Worm (Caenorhabditis elegans) whole organism, young adult: ENCODE measurements around the gene fust-1.

Experiments
- T07F8.4 ChIP-seq: sonication (generic microtip); optimal IDR thresholded peaks from 2 replicates; lab custom pipeline; 2016; ENCODE audit warnings: mild to moderate bottlenecking, missing genetic modification characterization, moderate library complexity, missing compliant biosample characterization
- Y53F4B.3 ChIP-seq: fragments of 200-800 bp; sonication (Bioruptor generic); IDR thresholded peaks from 2 replicates; pipeline ENCODE4 v1.3.6; 2022; ENCODE audit warnings: missing genetic modification reagents, missing genetic modification characterization, missing compliant biosample characterization
- bed-2 ChIP-seq: fragments of 200-800 bp; sonication (Bioruptor generic); IDR thresholded peaks from 2 replicates; pipeline ENCODE4 v1.3.6; 2022; ENCODE audit warnings: missing genetic modification reagents, missing genetic modification characterization, missing compliant biosample characterization
- ceh-100 ChIP-seq: fragments of 200-800 bp; sonication (Bioruptor generic); IDR thresholded peaks from 2 replicates; pipeline ENCODE4 v1.3.6; 2022; ENCODE audit warnings: missing genetic modification reagents, missing genetic modification characterization, missing compliant biosample characterization
- efl-1 ChIP-seq: fragments of 150-350 bp; optimal IDR thresholded peaks from 2 replicates; lab custom pipeline; 2014; ENCODE audit warnings: missing biosample characterization, missing genetic modification reagents, missing genetic modification characterization
- fkh-3 ChIP-seq: sonication (generic microtip); optimal IDR thresholded peaks from 2 replicates; lab custom pipeline; 2016; ENCODE audit warnings: mild to moderate bottlenecking, missing genetic modification characterization, missing compliant biosample characterization
- hlh-26 ChIP-seq: fragments of 200-800 bp; sonication (Bioruptor generic); conservative IDR thresholded peaks from 2 replicates; pipeline ENCODE4 v1.3.6; 2022; ENCODE audit warnings: missing genetic modification reagents, missing genetic modification characterization, missing compliant biosample characterization
- hmg-1.2 ChIP-seq: fragments of 200-800 bp; sonication (Bioruptor generic); IDR thresholded peaks from 2 replicates; pipeline ENCODE4 v1.3.6; 2022; ENCODE audit warnings: missing genetic modification reagents, missing genetic modification characterization, missing compliant biosample characterization
- let-526 ChIP-seq: fragments of 200-800 bp; sonication (Bioruptor generic); IDR thresholded peaks from 2 replicates; pipeline ENCODE4 v1.3.6; 2022; ENCODE audit warnings: missing genetic modification reagents, missing genetic modification characterization, missing compliant biosample characterization
- nfya-1 ChIP-seq: sonication (generic microtip); optimal IDR thresholded peaks from 2 replicates; lab custom pipeline; 2017; ENCODE audit warnings: antibody characterized with exemption, missing compliant biosample characterization, missing genetic modification characterization, borderline replicate concordance; ENCODE audit not compliant: insufficient read depth
- pha-4 ChIP-seq: fragments of 150-350 bp; sonication (generic microtip); optimal IDR thresholded peaks from 2 replicates; lab custom pipeline; 2014; ENCODE audit warnings: missing biosample characterization, missing genetic modification reagents, missing genetic modification characterization
- snpc-4 ChIP-seq, 5 experiments: fragments of 150-350 bp in 1 of 5; sonication (generic microtip) in 4 of 5; optimal IDR thresholded peaks; 2 replicates each; lab custom pipeline; 2014 to 2018; ENCODE audit warnings: missing genetic modification characterization in 5 of 5, missing biosample characterization in 3 of 5, antibody characterized with exemption in 2 of 5, mild to moderate bottlenecking in 2 of 5, missing compliant biosample characterization in 2 of 5, missing genotype in 2 of 5, moderate library complexity in 2 of 5, missing genetic modification reagents in 1 of 5
- zfh-2 ChIP-seq: fragments of 200-800 bp; sonication (Bioruptor generic); conservative IDR thresholded peaks from 2 replicates; pipeline ENCODE4 v1.3.6; 2022; ENCODE audit warnings: missing genetic modification reagents, missing genetic modification characterization, missing compliant biosample characterization

ce11 chrII:7204951-7205350, 52.6 kb downstream of the fust-1 start, which contains the start of gene srd-58:
- no peak for TF ChIP-seq let-526 (GFP tag; lab: Robert Waterston, UW)
- no peak for TF ChIP-seq zfh-2
- TF ChIP-seq pha-4 = no peak
- TF ChIP-seq hlh-26 (GFP tag; lab: Robert Waterston, UW) = no peak
- TF ChIP-seq hmg-1.2 = no peak
- no peak for TF ChIP-seq Y53F4B.3 (GFP tag; lab: Robert Waterston, UW)
- no peak for TF ChIP-seq T07F8.4 (tag; lab: Kevin White, UChicago)
- TF ChIP-seq nfya-1 = no peak
- TF ChIP-seq ceh-100 (GFP tag; lab: Robert Waterston, UW) = no peak
- TF ChIP-seq bed-2 (GFP tag; lab: Robert Waterston, UW) = no peak
- no peak for TF ChIP-seq snpc-4 (GFP tag; optimal IDR thresholded peaks at IDR 0.05; lab: Kevin White, UChicago)
- TF ChIP-seq snpc-4 (tag; optimal IDR thresholded peaks at IDR 0.05; lab: Kevin White, UChicago) = no peak
- TF ChIP-seq efl-1 = no peak
- no peak for TF ChIP-seq fkh-3 (tag; lab: Kevin White, UChicago)
